Worm (Caenorhabditis elegans) whole organism, young adult: Measurements from ENCODE around the gene acd-3.

Source experiments
- D2030.7 ChIP-seq: fragments of 200-800 bp; sonication (Bioruptor generic); IDR thresholded peaks from 2 replicates; pipeline ENCODE4 v1.3.6; 2022; ENCODE audit warnings: missing genetic modification reagents, missing genetic modification characterization, missing compliant biosample characterization
- F23B12.7 ChIP-seq: sonication (generic microtip); optimal IDR thresholded peaks from 2 replicates; lab custom pipeline; 2017; ENCODE audit warnings: missing genetic modification characterization, mild to moderate bottlenecking, missing compliant biosample characterization, antibody characterized with exemption, moderate library complexity; ENCODE audit not compliant: insufficient read depth
- ama-1 ChIP-seq, 3 experiments: fragments of 150-350 bp in 1 of 3; sonication (generic microtip) in 2 of 3; optimal IDR thresholded peaks; 2 replicates each; lab custom pipeline; 2014 to 2018; ENCODE audit warnings: missing biosample characterization in 2 of 3, missing genetic modification characterization in 2 of 3, missing genetic modification reagents in 2 of 3
- attf-5 ChIP-seq: fragments of 200-800 bp; sonication (Bioruptor generic); optimal IDR thresholded peaks from 2 replicates; lab custom pipeline; 2018; ENCODE audit warnings: mild to moderate bottlenecking, missing genetic modification characterization, missing compliant biosample characterization
- fkh-3 ChIP-seq: sonication (generic microtip); optimal IDR thresholded peaks from 2 replicates; lab custom pipeline; 2016; ENCODE audit warnings: mild to moderate bottlenecking, missing genetic modification characterization, missing compliant biosample characterization
- lin-26 ChIP-seq: fragments of 200-800 bp; sonication (Bioruptor generic); IDR thresholded peaks from 2 replicates; pipeline ENCODE4 v1.3.6; 2022; ENCODE audit warnings: missing genetic modification reagents, missing genetic modification characterization, missing compliant biosample characterization
- lin-54 ChIP-seq: fragments of 200-800 bp; sonication (Bioruptor generic); optimal IDR thresholded peaks from 2 replicates; lab custom pipeline; 2018; ENCODE audit warnings: mild to moderate bottlenecking, missing genetic modification characterization, missing compliant biosample characterization
- tbp1 ChIP-seq: fragments of 200-800 bp; sonication (Bioruptor generic); optimal IDR thresholded peaks from 2 replicates; lab custom pipeline; 2018; ENCODE audit warnings: mild to moderate bottlenecking, missing genetic modification characterization, missing compliant biosample characterization
- ztf-3 ChIP-seq: fragments of 200-800 bp; sonication (Bioruptor generic); optimal IDR thresholded peaks from 2 replicates; lab custom pipeline; 2018; ENCODE audit warnings: mild to moderate bottlenecking, missing genetic modification characterization, missing compliant biosample characterization

- TF ChIP-seq ztf-3 (no peak), ama-1 (optimal IDR thresholded peaks at IDR 0.05; lab: Kevin White, UChicago) (no peak), ama-1 (GFP tag; optimal IDR thresholded peaks at IDR 0.05; lab: Kevin White, UChicago) (no peak), attf-5 (GFP tag; lab: Kevin White, UChicago) (no peak), D2030.7 (GFP tag; lab: Robert Waterston, UW) (no peak), F23B12.7 (no peak), fkh-3 (tag; lab: Kevin White, UChicago) (no peak), lin-26 (no peak), tbp1 (GFP tag; lab: Kevin White, UChicago) (no peak), lin-54 (GFP tag; lab: Kevin White, UChicago) (no peak)
Observed at ce11 chrX:14851904-14852303, 2.8 kb downstream of the acd-3 start.
